Worm (Caenorhabditis elegans): Measurements from ENCODE around the gene F55A4.13.

Gene F55A4.13

DNA sequence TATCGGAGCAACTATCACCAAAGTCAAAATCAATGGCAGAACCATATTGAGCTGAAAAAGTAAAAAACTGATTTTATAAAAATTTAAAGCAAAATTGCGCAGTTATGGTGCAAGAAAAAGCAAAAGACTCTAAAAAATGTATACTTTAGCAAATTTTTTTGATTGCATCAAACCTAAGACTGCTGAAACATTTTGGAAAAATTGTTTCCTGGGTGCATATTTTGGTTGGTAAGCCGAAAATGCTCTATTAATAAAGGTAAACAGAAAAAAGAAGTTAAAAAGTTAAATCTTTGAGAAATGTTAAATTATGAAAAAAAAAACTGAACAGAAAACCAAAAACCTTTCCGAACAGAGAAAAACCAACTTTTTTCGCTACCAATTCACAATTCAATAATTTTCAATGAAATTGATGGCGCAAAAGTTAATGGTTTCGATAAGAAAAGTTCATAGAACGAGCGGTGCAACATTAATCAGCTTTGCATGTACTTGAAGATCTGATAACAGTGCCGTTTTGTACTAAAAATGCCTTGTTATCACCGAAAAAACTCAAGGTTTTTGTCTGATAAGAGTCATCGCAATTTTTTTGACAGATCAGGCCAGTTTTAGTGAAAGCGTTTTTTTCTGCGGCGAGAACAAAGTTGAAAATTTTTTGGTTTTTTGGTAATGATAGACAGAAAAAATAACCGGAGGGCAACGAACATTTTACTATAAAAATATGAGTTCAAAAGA is 39.2 kb downstream of the F55A4.13 start, which contains the start of gene abhd-3.2:
abhd-3.2 (minus strand) TSS at position 51 of the 729 bp plus-strand sequence.
- TF ChIP-seq unc-62 (GFP tag; optimal IDR thresholded peaks at IDR 0.05 in 1 of 2) (peak in 1 of 2 experiments; percentile 99), unc-62 (tag; optimal IDR thresholded peaks at IDR 0.05) (no peak), mdl-1 (tag; optimal IDR thresholded peaks at IDR 0.05) (peak in 1 of 2 experiments; percentile 56), mxl-2 (GFP tag; conservative IDR thresholded peaks at IDR 0.05) (no peak), lin-1 (GFP tag; IDR thresholded peaks at IDR 0.05) (peak; percentile 79; the same call in 1 of the 2 replicates), nhr-42 (GFP tag; IDR thresholded peaks at IDR 0.05) (0 out of 2 replicates have a peak, but pooled peaks have one; percentile 23), pqm-1 (tag; optimal IDR thresholded peaks at IDR 0.05) (peak; percentile 99), Y5F2A.4 (GFP tag; optimal IDR thresholded peaks at IDR 0.05) (no peak), nhr-6 (tag; optimal IDR thresholded peaks at IDR 0.05) (peak; percentile 74), dmd-6 (GFP tag; IDR thresholded peaks at IDR 0.05) (peak; percentile 98), daf-8 (GFP tag; IDR thresholded peaks at IDR 0.05) (no peak), egl-43 (GFP tag; IDR thresholded peaks at IDR 0.05) (no peak), T26A8.4 (GFP tag; IDR thresholded peaks at IDR 0.05) (no peak), zag-1 (tag; optimal IDR thresholded peaks at IDR 0.05) (no peak), nhr-41 (GFP tag; IDR thresholded peaks at IDR 0.05) (0 out of 2 replicates have a peak, but pooled peaks have one; percentile 46), nhr-102 (tag; optimal IDR thresholded peaks at IDR 0.05) (peak; percentile 61), vab-7 (GFP tag; IDR thresholded peaks at IDR 0.05) (no peak), rbr-2 (tag; optimal IDR thresholded peaks at IDR 0.05) (no peak), lsy-2 (tag; optimal IDR thresholded peaks at IDR 0.05) (peak in 1 of 2 experiments; percentile 51), tag-97 (GFP tag; IDR thresholded peaks at IDR 0.05) (no peak), hif-1 (tag; optimal IDR thresholded peaks at IDR 0.05) (no peak), saeg-2 (GFP tag; IDR thresholded peaks at IDR 0.05) (peak; percentile 65; the same call in 1 of the 2 replicates), cey-2 (tag; optimal IDR thresholded peaks at IDR 0.05; ENCODE audit: borderline replicate concordance, insufficient read depth) (peak; percentile 33), nhr-10 (tag; optimal IDR thresholded peaks at IDR 0.05) (peak; percentile 29), aha-1 (tag) (no peak), nhr-111 (GFP tag; optimal IDR thresholded peaks at IDR 0.05) (no peak), nhr-48 (tag; optimal IDR thresholded peaks at IDR 0.05) (peak; percentile 86), ceh-20 (GFP tag; IDR thresholded peaks at IDR 0.05) (peak; percentile 87), F44E2.7 (GFP tag; IDR thresholded peaks at IDR 0.05) (no peak), lin-13 (GFP tag; optimal IDR thresholded peaks at IDR 0.05) (no peak), unc-130 (GFP tag; optimal IDR thresholded peaks at IDR 0.05) (no peak), T20F7.1 (GFP tag; optimal IDR thresholded peaks at IDR 0.05) (peak; percentile 50), Y75B8A.6 (GFP tag; IDR thresholded peaks at IDR 0.05) (no peak), hlh-11 (tag; optimal IDR thresholded peaks at IDR 0.05) (peak; percentile 93), snpc-4 (tag; optimal IDR thresholded peaks at IDR 0.05) (no peak), ztf-11 (tag; optimal IDR thresholded peaks at IDR 0.05) (no peak), nhr-28 (tag; optimal IDR thresholded peaks at IDR 0.05) (peak; percentile 93), ztf-7 (tag; optimal IDR thresholded peaks at IDR 0.05) (peak; percentile 18), tra-1 (GFP tag; IDR thresholded peaks at IDR 0.05) (peak; percentile 97), daf-12 (tag; optimal IDR thresholded peaks at IDR 0.05) (no peak), ceh-32 (tag; optimal IDR thresholded peaks at IDR 0.05; ENCODE audit: poor library complexity) (no peak), hlh-30 (tag; optimal IDR thresholded peaks at IDR 0.05; ENCODE audit: insufficient read depth) (peak; percentile 34), lim-7 (GFP tag; IDR thresholded peaks at IDR 0.05) (no peak), mxl-3 (GFP tag; optimal IDR thresholded peaks at IDR 0.05) (peak; percentile 53), mes-2 (tag; optimal IDR thresholded peaks at IDR 0.05; ENCODE audit: poor library complexity, severe bottlenecking) (peak; percentile 52), gei-8 (GFP tag; optimal IDR thresholded peaks at IDR 0.05) (peak; percentile 24), nhr-77 (tag; optimal IDR thresholded peaks at IDR 0.05) (peak; percentile 85), lin-38 (GFP tag; IDR thresholded peaks at IDR 0.05) (0 out of 2 replicates have a peak, but pooled peaks have one; percentile 10), attf-4 (tag; optimal IDR thresholded peaks at IDR 0.05) (no peak), php-3 (GFP tag; IDR thresholded peaks at IDR 0.05) (peak; percentile 98)

Measured in whole organism, L4 larva.